Fruit fly (Drosophila melanogaster) whole organism, embryonic: ENCODE data around the gene Wnt6.

Experiments used
- Ada2b ChIP-seq: fragments of 200-800 bp; sonication (Bioruptor generic); IDR thresholded peaks from 2 replicates; pipeline ENCODE4 v1.3.6; 2022; ENCODE audit warnings: missing biosample characterization, missing genetic modification characterization
- Aef1 ChIP-seq: fragments of 200-800 bp; sonication (Bioruptor generic); IDR thresholded peaks from 3 replicates; pipeline ENCODE4 v1.3.6; 2022; ENCODE audit warnings: missing biosample characterization, missing genetic modification characterization
- Atf-2 ChIP-seq: fragments of 200-800 bp; sonication (Bioruptor generic); optimal IDR thresholded peaks from 2 replicates; lab custom pipeline; 2016; ENCODE audit warnings: missing biosample characterization, missing genetic modification characterization
- Awh ChIP-seq: fragments of 200-800 bp; sonication (Bioruptor generic); IDR thresholded peaks from 2 replicates; pipeline ENCODE4, ENCODE4 v1.3.6; 2022; ENCODE audit warnings: missing biosample characterization, missing genetic modification characterization
- Blimp-1 ChIP-seq: fragments of 200-800 bp; sonication (Bioruptor generic); optimal IDR thresholded peaks from 3 replicates; lab custom pipeline; 2018; ENCODE audit warnings: missing biosample characterization, missing genetic modification characterization, mild to moderate bottlenecking, moderate library complexity, missing genetic modification reagents
- CG10565 ChIP-seq: fragments of 200-800 bp; sonication (Bioruptor generic); optimal IDR thresholded peaks from 3 replicates; lab custom pipeline; 2016; ENCODE audit warnings: missing biosample characterization, mild to moderate bottlenecking, missing genetic modification characterization
- CG11456 ChIP-seq: fragments of 200-800 bp; sonication (Bioruptor generic); IDR thresholded peaks from 3 replicates; pipeline ENCODE4 v1.3.6; 2022; ENCODE audit warnings: missing biosample characterization, missing genetic modification characterization
- CG11560 ChIP-seq: fragments of 200-800 bp; sonication (Bioruptor generic); IDR thresholded peaks from 3 replicates; pipeline ENCODE4 v1.3.6; 2022; ENCODE audit warnings: missing biosample characterization, missing genetic modification characterization
- CG12219 ChIP-seq: fragments of 200-800 bp; sonication (Bioruptor generic); optimal IDR thresholded peaks from 3 replicates; lab custom pipeline; 2018; ENCODE audit warnings: missing biosample characterization, mild to moderate bottlenecking, missing genetic modification characterization
- CG13296 ChIP-seq: fragments of 200-800 bp; sonication (Bioruptor generic); optimal IDR thresholded peaks from 3 replicates; lab custom pipeline; 2018; ENCODE audit warnings: missing biosample characterization, mild to moderate bottlenecking, missing genetic modification characterization
- CG13775 ChIP-seq: fragments of 200-800 bp; sonication (Bioruptor generic); optimal IDR thresholded peaks from 3 replicates; lab custom pipeline; 2017; ENCODE audit warnings: missing biosample characterization, mild to moderate bottlenecking, missing genetic modification characterization
- CG14014 ChIP-seq: fragments of 200-800 bp; sonication (Bioruptor generic); IDR thresholded peaks from 2 replicates; pipeline ENCODE4 v1.3.6; 2022; ENCODE audit warnings: missing biosample characterization, missing genetic modification characterization
- CG15269 ChIP-seq: fragments of 200-800 bp; sonication (Bioruptor generic); optimal IDR thresholded peaks from 2 replicates; lab custom pipeline; 2018; ENCODE audit warnings: missing biosample characterization, mild to moderate bottlenecking, missing genetic modification characterization, moderate library complexity
- CG16813 ChIP-seq: fragments of 200-800 bp; sonication (Bioruptor generic); IDR thresholded peaks from 3 replicates; pipeline ENCODE4 v1.3.6; 2022; ENCODE audit warnings: missing biosample characterization, missing genetic modification characterization; ENCODE audit not compliant: partially characterized antibody
- CG17568 ChIP-seq: fragments of 200-800 bp; sonication (Bioruptor generic); optimal IDR thresholded peaks from 2 replicates; lab custom pipeline; 2018; ENCODE audit warnings: missing biosample characterization, mild to moderate bottlenecking, missing genetic modification characterization, moderate library complexity
- CG17612 ChIP-seq: fragments of 200-800 bp; sonication (Bioruptor generic); IDR thresholded peaks from 2 replicates; pipeline ENCODE4 v1.3.6; 2022; ENCODE audit warnings: missing biosample characterization, missing genetic modification characterization
- CG34422 ChIP-seq: fragments of 200-800 bp; sonication (Bioruptor generic); IDR thresholded peaks from 3 replicates; pipeline ENCODE4 v1.3.6; 2022; ENCODE audit warnings: missing biosample characterization, missing genetic modification characterization
- CG3838 ChIP-seq: fragments of 200-800 bp; sonication (Bioruptor generic); optimal IDR thresholded peaks from 3 replicates; lab custom pipeline; 2016; ENCODE audit warnings: missing biosample characterization, missing genetic modification characterization
- CG43689 ChIP-seq: fragments of 200-800 bp; sonication (Bioruptor generic); IDR thresholded peaks from 2 replicates; pipeline ENCODE4 v1.3.6; 2022; ENCODE audit warnings: missing biosample characterization, missing genetic modification characterization
- CG4404 ChIP-seq: fragments of 200-800 bp; sonication (Bioruptor generic); IDR thresholded peaks from 2 replicates; pipeline ENCODE4 v1.3.6; 2022; ENCODE audit warnings: missing biosample characterization, missing genetic modification characterization
- CG4424 ChIP-seq: fragments of 200-800 bp; sonication (Bioruptor generic); optimal IDR thresholded peaks from 3 replicates; lab custom pipeline; 2016; ENCODE audit warnings: missing biosample characterization, missing genetic modification characterization
- CG5245 ChIP-seq: fragments of 200-800 bp; sonication (Bioruptor generic); optimal IDR thresholded peaks from 3 replicates; lab custom pipeline; 2016; ENCODE audit warnings: missing biosample characterization, missing genetic modification characterization
- CG6813 ChIP-seq: fragments of 200-800 bp; sonication (Bioruptor generic); optimal IDR thresholded peaks from 2 replicates; lab custom pipeline; 2017; ENCODE audit warnings: missing biosample characterization, missing genetic modification characterization, mild to moderate bottlenecking, moderate library complexity, missing genetic modification reagents
- CG7963 ChIP-seq: fragments of 200-800 bp; sonication (Bioruptor generic); IDR thresholded peaks from 3 replicates; pipeline ENCODE4 v1.3.6; 2022; ENCODE audit warnings: missing biosample characterization, missing genetic modification characterization; ENCODE audit not compliant: partially characterized antibody
- CG9215 ChIP-seq: fragments of 200-800 bp; sonication (Bioruptor generic); IDR thresholded peaks from 2 replicates; pipeline ENCODE4 v1.3.6; 2022; ENCODE audit warnings: missing biosample characterization, missing genetic modification characterization
- CG9876 ChIP-seq: fragments of 200-800 bp; sonication (Bioruptor generic); optimal IDR thresholded peaks from 2 replicates; lab custom pipeline; 2016; ENCODE audit warnings: missing biosample characterization, missing genetic modification characterization
- CHES-1-like ChIP-seq: fragments of 200-800 bp; sonication (Bioruptor generic); optimal IDR thresholded peaks from 2 replicates; lab custom pipeline; 2016; ENCODE audit warnings: missing biosample characterization, missing genetic modification characterization
- CkIIα-i1 ChIP-seq: fragments of 200-800 bp; sonication (Bioruptor generic); IDR thresholded peaks from 2 replicates; pipeline ENCODE4 v1.3.6; 2022; ENCODE audit warnings: missing biosample characterization, missing genetic modification characterization
- Doc3 ChIP-seq: fragments of 200-800 bp; sonication (Bioruptor generic); IDR thresholded peaks from 3 replicates; pipeline ENCODE4 v1.3.6; 2022; ENCODE audit warnings: missing biosample characterization, missing genetic modification characterization; ENCODE audit not compliant: partially characterized antibody
- Ptx1 ChIP-seq: fragments of 200-800 bp; sonication (Bioruptor generic); IDR thresholded peaks from 2 replicates; pipeline ENCODE4 v1.3.6; 2022; ENCODE audit warnings: missing biosample characterization, missing genetic modification characterization
- Side ChIP-seq: fragments of 200-800 bp; sonication (Bioruptor generic); optimal IDR thresholded peaks from 2 replicates; lab custom pipeline; 2016; ENCODE audit warnings: missing biosample characterization, missing genetic modification characterization
- Sin3A ChIP-seq: fragments of >200 bp; optimal IDR thresholded peaks from 2 replicates; lab custom pipeline; 2018
- Sox102F ChIP-seq: fragments of 200-800 bp; sonication (Bioruptor generic); optimal IDR thresholded peaks from 2 replicates; lab custom pipeline; 2018; ENCODE audit warnings: missing biosample characterization, mild to moderate bottlenecking, missing genetic modification characterization, moderate library complexity
- br ChIP-seq: fragments of >200 bp; optimal IDR thresholded peaks from 2 replicates; lab custom pipeline; 2017
- cg ChIP-seq: fragments of 200-800 bp; sonication (Bioruptor generic); optimal IDR thresholded peaks from 3 replicates; lab custom pipeline; 2019; ENCODE audit warnings: missing biosample characterization, mild to moderate bottlenecking, missing genetic modification characterization, moderate library complexity
- chm ChIP-seq: fragments of 200-800 bp; sonication (Bioruptor generic); IDR thresholded peaks from 2 replicates; pipeline ENCODE4 v1.3.6; 2022; ENCODE audit warnings: missing biosample characterization, missing genetic modification characterization
- croc ChIP-seq: fragments of 200-800 bp; sonication (Bioruptor generic); conservative IDR thresholded peaks from 3 replicates; pipeline ENCODE4 v1.3.6; 2022; ENCODE audit warnings: missing biosample characterization, missing genetic modification characterization
- ftz-f1 ChIP-seq: fragments of 200-800 bp; sonication (Bioruptor generic); optimal IDR thresholded peaks from 2 replicates; lab custom pipeline; 2016; ENCODE audit warnings: missing biosample characterization, missing genetic modification characterization
- gem ChIP-seq: fragments of 200-800 bp; sonication (Bioruptor generic); optimal IDR thresholded peaks from 2 replicates; lab custom pipeline; 2019; ENCODE audit warnings: missing biosample characterization, mild to moderate bottlenecking, missing genetic modification characterization, moderate library complexity
- hbn ChIP-seq: fragments of 200-800 bp; sonication (Bioruptor generic); IDR thresholded peaks from 2 replicates; pipeline ENCODE4 v1.3.6; 2022; ENCODE audit warnings: missing biosample characterization, missing genetic modification characterization; ENCODE audit not compliant: partially characterized antibody
- lov ChIP-seq, 2 experiments: fragments of 200-800 bp in 1 of 2; fragments of >200 bp in 1 of 2; sonication (Bioruptor generic) in 1 of 2; IDR thresholded peaks in 1 of 2; optimal IDR thresholded peaks in 1 of 2; 2 replicates in 1 of 2; 3 replicates in 1 of 2; pipeline versions ENCODE4 v1.3.6 to Lab custom; 2017 to 2022; ENCODE audit warnings: missing biosample characterization in 1 of 2, missing genetic modification characterization in 1 of 2
- mld ChIP-seq: fragments of 200-800 bp; sonication (Bioruptor generic); IDR thresholded peaks from 3 replicates; pipeline ENCODE4 v1.3.6; 2022; ENCODE audit warnings: missing biosample characterization, missing genetic modification characterization; ENCODE audit not compliant: partially characterized antibody
- nmo ChIP-seq: fragments of 200-800 bp; sonication (Bioruptor generic); optimal IDR thresholded peaks from 2 replicates; lab custom pipeline; 2018; ENCODE audit warnings: missing biosample characterization, mild to moderate bottlenecking, missing genetic modification characterization, moderate library complexity
- p53 ChIP-seq: fragments of 200-800 bp; sonication (Bioruptor generic); optimal IDR thresholded peaks from 2 replicates; lab custom pipeline; 2016; ENCODE audit warnings: missing biosample characterization, missing genetic modification characterization
- pnt ChIP-seq: fragments of 200-800 bp; sonication (Bioruptor generic); optimal IDR thresholded peaks from 3 replicates; lab custom pipeline; 2016; ENCODE audit warnings: missing biosample characterization, missing genetic modification characterization
- pum ChIP-seq: fragments of 200-800 bp; sonication (Bioruptor generic); optimal IDR thresholded peaks from 2 replicates; lab custom pipeline; 2016; ENCODE audit warnings: missing biosample characterization, missing genetic modification characterization
- ranshi ChIP-seq: fragments of 200-800 bp; sonication (Bioruptor generic); IDR thresholded peaks from 2 replicates; pipeline ENCODE4 v1.3.6; 2022; ENCODE audit warnings: missing biosample characterization, missing genetic modification characterization
- repo ChIP-seq: fragments of 200-800 bp; sonication (Bioruptor generic); optimal IDR thresholded peaks from 2 replicates; lab custom pipeline; 2016; ENCODE audit warnings: missing biosample characterization, missing genetic modification characterization
- rib ChIP-seq: fragments of 200-800 bp; sonication (Bioruptor generic); IDR thresholded peaks from 2 replicates; pipeline ENCODE4 v1.3.6; 2022; ENCODE audit warnings: missing biosample characterization, missing genetic modification characterization
- vvl ChIP-seq: fragments of 200-800 bp; sonication (Bioruptor generic); IDR thresholded peaks from 2 replicates; pipeline ENCODE4 v1.3.6; 2022; ENCODE audit warnings: missing biosample characterization, missing genetic modification characterization
- wor ChIP-seq: fragments of 200-800 bp; sonication (Bioruptor generic); IDR thresholded peaks from 2 replicates; pipeline ENCODE4 v1.3.6; 2022; ENCODE audit warnings: missing biosample characterization, missing genetic modification characterization

The Wnt6 gene

DNA sequence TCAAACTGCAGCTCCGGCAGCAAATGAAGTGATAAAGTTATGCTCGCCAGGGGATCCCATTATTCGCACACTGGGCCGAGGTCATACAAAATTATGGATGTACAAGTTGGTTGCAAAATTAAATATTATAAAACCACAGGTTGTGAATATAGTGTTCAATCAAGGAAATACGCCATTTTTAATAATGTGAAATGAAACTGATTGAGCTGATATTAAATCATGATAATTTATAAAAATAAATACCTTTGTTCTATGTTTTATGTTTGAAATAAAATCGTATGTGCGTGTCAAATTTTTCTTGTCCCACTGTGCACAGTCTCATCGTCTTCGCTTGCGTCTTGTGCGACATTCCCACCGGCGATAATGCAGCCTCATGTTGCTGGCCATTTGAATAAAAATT, 37.6 kb upstream of the Wnt6 start (continued):
- TF ChIP-seq Aef1 (GFP tag; lab: Robert Waterston, UW) = peak; percentile 44; the same call in 1 of the 3 replicates
- peak; percentile 45 for TF ChIP-seq pum (GFP tag; lab: Kevin White, UChicago)
- TF ChIP-seq repo (GFP tag; lab: Kevin White, UChicago) = no peak
- no peak for TF ChIP-seq CG10565
- TF ChIP-seq CG17612 (GFP tag; lab: Robert Waterston, UW) = no peak
- peak; percentile 86 for TF ChIP-seq CG4404 (GFP tag; lab: Robert Waterston, UW)
- peak; percentile 55 for TF ChIP-seq Ada2b (GFP tag; lab: Robert Waterston, UW)
- TF ChIP-seq CG13296 (GFP tag; lab: Kevin White, UChicago) = peak; percentile 18
- peak; percentile 75 for TF ChIP-seq CG12219 (GFP tag; lab: Kevin White, UChicago)
- TF ChIP-seq CG14014 = peak; percentile 50; the same call in 1 of the 2 replicates
- no peak for TF ChIP-seq CkIIα-i1 (GFP tag; lab: Robert Waterston, UW)
- TF ChIP-seq CG13775 = peak; percentile 69
- TF ChIP-seq br (lab: Kevin White, UChicago) = no peak
- TF ChIP-seq Side (GFP tag; lab: Kevin White, UChicago) = peak; percentile 26
- TF ChIP-seq ftz-f1 (GFP tag; lab: Kevin White, UChicago) = no peak
- TF ChIP-seq lov (optimal IDR thresholded peaks at IDR 0.05; lab: Kevin White, UChicago) = no peak
- TF ChIP-seq lov (GFP tag; IDR thresholded peaks at IDR 0.05; lab: Robert Waterston, UW) = 0 out of 3 replicates have a peak, but pooled peaks have one; percentile 45
- no peak for TF ChIP-seq CG11560
- TF ChIP-seq Blimp-1 (GFP tag; lab: Kevin White, UChicago) = peak; percentile 81
- TF ChIP-seq croc (GFP tag; lab: Robert Waterston, UW) = peak; percentile 80
- TF ChIP-seq chm (GFP tag; lab: Robert Waterston, UW) = peak; percentile 70; the same call in 1 of the 2 replicates
- TF ChIP-seq Awh (GFP tag; lab: Robert Waterston, UW) = no peak
- TF ChIP-seq CHES-1-like = no peak
- peak; percentile 73 for TF ChIP-seq CG6813 (GFP tag; lab: Kevin White, UChicago)
- no peak for TF ChIP-seq p53 (GFP tag; lab: Kevin White, UChicago)
- TF ChIP-seq CG9876 (GFP tag; lab: Kevin White, UChicago) = no peak
- TF ChIP-seq CG9215 = 0 out of 2 replicates have a peak, but pooled peaks have one; percentile 16
- TF ChIP-seq CG7963 (GFP tag; lab: Robert Waterston, UW) = no peak
- TF ChIP-seq wor = peak; percentile 65
- TF ChIP-seq CG3838 (GFP tag; lab: Kevin White, UChicago) = no peak
- peak; percentile 91 for TF ChIP-seq nmo (GFP tag; lab: Kevin White, UChicago)
- peak; percentile 39 for TF ChIP-seq pnt (GFP tag; lab: Kevin White, UChicago)
- peak; percentile 43 for TF ChIP-seq ranshi (GFP tag; lab: Robert Waterston, UW)
- TF ChIP-seq CG11456 (GFP tag; lab: Robert Waterston, UW) = no peak
- no peak for TF ChIP-seq cg
- peak; percentile 65 for TF ChIP-seq CG15269
- no peak for TF ChIP-seq mld (GFP tag; lab: Robert Waterston, UW)
- no peak for TF ChIP-seq CG43689
- TF ChIP-seq CG17568 (GFP tag; lab: Kevin White, UChicago) = peak; percentile 58
- TF ChIP-seq hbn (GFP tag; lab: Robert Waterston, UW) = no peak
- peak; percentile 80 for TF ChIP-seq vvl
- TF ChIP-seq CG16813 (GFP tag; lab: Robert Waterston, UW) = 0 out of 3 replicates have a peak, but pooled peaks have one; percentile 35
- TF ChIP-seq CG5245 = peak; percentile 63
- TF ChIP-seq Sin3A = no peak
- TF ChIP-seq Atf-2 = peak; percentile 57
- TF ChIP-seq CG4424 (GFP tag; lab: Kevin White, UChicago) = peak; percentile 85
- TF ChIP-seq Sox102F (GFP tag; lab: Kevin White, UChicago) = peak; percentile 84
- no peak for TF ChIP-seq Doc3
- TF ChIP-seq gem (tag; lab: Kevin White, UChicago) = peak; percentile 89
- no peak for TF ChIP-seq rib (GFP tag; lab: Robert Waterston, UW)
- TF ChIP-seq Ptx1 (GFP tag; lab: Robert Waterston, UW) = peak; percentile 78
- TF ChIP-seq CG34422 (GFP tag; lab: Robert Waterston, UW) = peak; percentile 72; the same call in 2 of the 3 replicates
